Fruit fly (Drosophila melanogaster): ENCODE measurements around the gene kst.

Gene kst

DNA sequence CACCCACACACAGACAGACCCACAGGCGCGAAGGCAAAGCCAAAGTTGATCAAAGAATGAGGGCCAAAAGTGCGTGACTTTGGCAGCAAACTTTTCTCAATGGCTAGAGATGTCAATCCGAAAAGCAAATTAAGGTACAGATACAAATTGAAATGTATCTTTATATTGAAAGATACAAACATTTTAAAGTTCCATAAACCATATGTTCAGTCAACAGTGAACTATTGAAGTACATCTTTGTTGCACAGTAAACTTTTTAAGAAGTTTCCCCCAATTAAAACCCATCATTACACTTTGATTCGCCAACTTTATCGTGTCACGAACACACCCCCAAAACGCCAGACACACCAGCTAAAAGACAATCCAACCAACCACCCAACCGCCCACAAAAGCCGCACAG, 75.0 kb downstream of the kst start (continued):
- TF ChIP-seq Doc3 (GFP tag; IDR thresholded peaks at IDR 0.05; ENCODE audit: partially characterized antibody): peak; percentile 61; the same call in 2 of the 3 replicates
- peak; percentile 29 for TF ChIP-seq CoRest (tag; optimal IDR thresholded peaks at IDR 0.05)
- TF ChIP-seq ssp (GFP tag; IDR thresholded peaks at IDR 0.05): no peak
- peak; percentile 27; the same call in 1 of the 2 replicates for TF ChIP-seq lmd (GFP tag; IDR thresholded peaks at IDR 0.05)
- TF ChIP-seq CG1792 (GFP tag; optimal IDR thresholded peaks at IDR 0.05): peak; percentile 13
- TF ChIP-seq Dip2 (GFP tag; IDR thresholded peaks at IDR 0.05): no peak
- peak; percentile 70 for TF ChIP-seq CG2120 (GFP tag; optimal IDR thresholded peaks at IDR 0.05)
- TF ChIP-seq CG9215 (GFP tag; IDR thresholded peaks at IDR 0.05): peak; percentile 38; the same call in 1 of the 2 replicates
- no peak for TF ChIP-seq CG4404 (GFP tag; IDR thresholded peaks at IDR 0.05)
- TF ChIP-seq CG13894 (tag; optimal IDR thresholded peaks at IDR 0.05): no peak
- peak; percentile 80 for TF ChIP-seq CG18599 (GFP tag; optimal IDR thresholded peaks at IDR 0.05)
- TF ChIP-seq CG13775 (GFP tag; optimal IDR thresholded peaks at IDR 0.05): peak; percentile 4
- TF ChIP-seq CG9609 (GFP tag; optimal IDR thresholded peaks at IDR 0.05): no peak
- peak; percentile 8 for TF ChIP-seq Sox100B (GFP tag; optimal IDR thresholded peaks at IDR 0.05)
- no peak for TF ChIP-seq slou (GFP tag; optimal IDR thresholded peaks at IDR 0.05)
- TF ChIP-seq hbn (GFP tag; IDR thresholded peaks at IDR 0.05; ENCODE audit: partially characterized antibody): peak; percentile 59; the same call in 1 of the 2 replicates
- TF ChIP-seq Kr (GFP tag; optimal IDR thresholded peaks at IDR 0.05): no peak
- no peak for TF ChIP-seq CG8290 (GFP tag; optimal IDR thresholded peaks at IDR 0.05)
- TF ChIP-seq CG8290 (tag; optimal IDR thresholded peaks at IDR 0.05): no peak
- TF ChIP-seq salm (tag; optimal IDR thresholded peaks at IDR 0.05): no peak
- no peak for TF ChIP-seq pzg (GFP tag; optimal IDR thresholded peaks at IDR 0.05)
- no peak for TF ChIP-seq oc (tag; optimal IDR thresholded peaks at IDR 0.05)
- TF ChIP-seq Gsc (GFP tag; IDR thresholded peaks at IDR 0.05): no peak
- no peak for TF ChIP-seq z (GFP tag; IDR thresholded peaks at IDR 0.05)
- peak; percentile 0 for TF ChIP-seq CG17359 (tag; optimal IDR thresholded peaks at IDR 0.05)
- peak; percentile 21 for TF ChIP-seq CG34376 (GFP tag; optimal IDR thresholded peaks at IDR 0.05)
- no peak for TF ChIP-seq wor (GFP tag; IDR thresholded peaks at IDR 0.05)

DNA sequence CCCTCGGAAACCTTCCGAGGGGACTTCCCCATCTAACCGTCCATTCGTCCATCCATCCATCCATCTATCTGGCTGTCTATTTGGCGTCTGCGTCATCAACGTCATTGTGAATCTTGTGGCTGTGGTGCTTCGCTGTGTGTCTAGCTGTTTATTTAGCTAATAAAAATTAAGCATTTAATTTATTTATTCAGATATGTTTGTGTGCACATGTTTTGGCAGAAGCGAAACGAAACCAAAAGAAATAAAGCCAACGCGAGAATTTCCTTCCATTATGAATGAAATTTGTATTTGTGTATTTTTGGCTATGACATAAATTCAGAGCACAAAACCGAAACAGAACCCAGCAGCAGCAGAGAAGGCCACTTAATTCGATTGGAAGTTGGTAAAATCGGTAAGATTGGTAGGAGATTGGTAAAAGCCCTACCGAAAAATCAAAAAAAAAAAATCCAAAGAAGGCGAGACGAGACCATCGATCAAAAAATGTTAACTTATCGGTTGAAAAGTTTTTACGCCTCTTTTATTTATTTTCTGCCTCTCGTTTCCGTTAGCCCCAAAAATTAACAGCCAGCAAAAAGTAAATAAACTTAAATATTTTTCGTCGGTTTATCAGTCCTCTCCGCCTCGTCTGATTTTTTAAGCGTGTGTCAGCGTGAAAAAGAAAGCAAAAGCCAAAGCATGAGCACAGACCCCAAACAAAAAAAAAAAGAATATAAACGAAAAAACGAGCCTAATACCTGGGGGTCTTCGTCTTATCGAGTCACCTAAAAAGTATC, 78.3 kb downstream of the kst start:
- TF ChIP-seq Med (GFP tag) (peak; percentile 55), CG8281 (tag; optimal IDR thresholded peaks at IDR 0.05) (peak; percentile 61), Blimp-1 (GFP tag; optimal IDR thresholded peaks at IDR 0.05) (peak; percentile 25), chinmo (GFP tag; IDR thresholded peaks at IDR 0.05; ENCODE audit: partially characterized antibody) (0 out of 4 replicates have a peak, but pooled peaks have one; percentile 18), CG3407 (GFP tag; optimal IDR thresholded peaks at IDR 0.05) (no peak), CG6813 (GFP tag; optimal IDR thresholded peaks at IDR 0.05) (no peak), zen (tag; optimal IDR thresholded peaks at IDR 0.05) (no peak), CG13123 (GFP tag; optimal IDR thresholded peaks at IDR 0.05) (no peak), Sry-δ (GFP tag; optimal IDR thresholded peaks at IDR 0.05) (no peak), prd (optimal IDR thresholded peaks at IDR 0.05) (no peak), prd (GFP tag; IDR thresholded peaks at IDR 0.05) (no peak), Pdp1 (GFP tag; optimal IDR thresholded peaks at IDR 0.05) (no peak), Deaf1 (tag; optimal IDR thresholded peaks at IDR 0.05) (no peak), CG2199 (GFP tag; IDR thresholded peaks at IDR 0.05) (0 out of 3 replicates have a peak, but pooled peaks have one; percentile 9), sna (GFP tag; IDR thresholded peaks at IDR 0.05; ENCODE audit: partially characterized antibody) (no peak), sug (tag; optimal IDR thresholded peaks at IDR 0.05) (peak; percentile 74), sima (GFP tag; optimal IDR thresholded peaks at IDR 0.05) (no peak), CG16863 (GFP tag; optimal IDR thresholded peaks at IDR 0.05) (no peak), sens (GFP tag) (peak; percentile 5)
